Worm (Caenorhabditis elegans): ENCODE measurements around the gene ech-8.

The ech-8 gene

DNA sequence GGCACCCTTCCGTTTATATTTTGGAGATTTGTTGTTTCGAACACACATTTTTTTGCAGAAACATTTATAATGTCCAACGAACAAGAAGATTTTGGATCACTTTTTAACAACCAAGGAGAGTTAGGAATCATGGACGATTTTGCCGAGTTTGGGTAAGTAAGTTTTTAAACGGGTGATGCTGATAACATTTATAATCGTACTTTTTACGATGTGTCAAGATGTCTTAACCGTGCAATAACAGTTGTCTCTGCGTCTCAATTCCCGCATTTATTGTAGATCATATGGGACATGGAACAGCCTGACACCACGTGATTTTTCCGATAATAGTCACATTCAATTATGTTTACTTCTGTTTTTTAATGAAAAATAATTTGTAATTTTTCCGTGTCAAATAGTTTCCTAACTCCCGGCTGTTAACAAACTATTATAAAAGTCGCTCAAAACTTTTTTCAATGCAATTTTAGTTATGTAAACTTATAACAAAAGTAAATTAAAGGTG is 11.7 kb upstream of the ech-8 start, which contains the start of gene daf-14:
TSS of gene daf-14 (plus strand) at position 51 of the 499 bp plus-strand sequence.
- TF ChIP-seq med-1 (GFP tag; optimal IDR thresholded peaks at IDR 0.05; ENCODE audit: insufficient read depth) (no peak), ztf-23 (GFP tag; IDR thresholded peaks at IDR 0.05) (no peak), tab-1 (GFP tag; IDR thresholded peaks at IDR 0.05) (no peak), cog-1 (tag; optimal IDR thresholded peaks at IDR 0.05) (no peak), flt-1 (GFP tag; IDR thresholded peaks at IDR 0.05) (no peak), klf-2 (GFP tag; conservative IDR thresholded peaks at IDR 0.05) (no peak), ztf-29 (GFP tag; IDR thresholded peaks at IDR 0.05) (no peak), T22C8.4 (GFP tag; IDR thresholded peaks at IDR 0.05) (no peak), ref-1 (GFP tag; conservative IDR thresholded peaks at IDR 0.05) (no peak)

DNA sequence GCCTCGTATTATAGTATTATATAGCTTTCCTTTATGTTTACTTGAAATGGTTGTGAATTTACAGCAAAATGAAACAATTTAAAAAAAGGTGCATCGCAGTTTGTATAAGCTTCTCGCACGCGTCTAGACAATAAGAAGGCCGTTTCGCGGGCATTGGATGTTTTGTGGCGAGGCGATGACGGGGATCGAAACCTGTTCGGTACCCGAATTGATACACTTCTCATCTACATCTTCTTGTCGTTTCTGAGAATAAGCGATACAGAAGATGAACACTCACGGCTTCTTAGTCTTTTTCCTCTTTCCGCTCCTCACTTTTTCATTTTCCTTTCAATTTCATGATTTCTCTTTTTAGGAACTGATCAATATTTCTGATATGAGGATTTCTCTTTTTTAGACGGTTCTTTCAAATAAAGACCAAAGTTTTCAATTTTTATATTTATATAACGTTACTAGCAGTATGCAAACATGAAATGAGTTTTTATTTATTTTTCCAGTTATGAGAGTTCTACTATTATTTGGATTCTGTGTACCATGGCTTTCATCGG is 6.8 kb upstream of the ech-8 start, which contains the start of gene F01G10.10:
TSS of gene F01G10.10 (plus strand) at position 495 of the 545 bp plus-strand sequence.
- TF ChIP-seq flt-1 (GFP tag; IDR thresholded peaks at IDR 0.05), result no peak
- TF ChIP-seq klf-2 (GFP tag; conservative IDR thresholded peaks at IDR 0.05), result no peak
- no peak for TF ChIP-seq tab-1 (GFP tag; IDR thresholded peaks at IDR 0.05)
- no peak for TF ChIP-seq ztf-29 (GFP tag; IDR thresholded peaks at IDR 0.05)
- TF ChIP-seq med-1 (GFP tag; optimal IDR thresholded peaks at IDR 0.05; ENCODE audit: insufficient read depth), result no peak
- TF ChIP-seq cog-1 (tag; optimal IDR thresholded peaks at IDR 0.05), result no peak
- no peak for TF ChIP-seq ref-1 (GFP tag; conservative IDR thresholded peaks at IDR 0.05)
- TF ChIP-seq ztf-23 (GFP tag; IDR thresholded peaks at IDR 0.05), result no peak

DNA sequence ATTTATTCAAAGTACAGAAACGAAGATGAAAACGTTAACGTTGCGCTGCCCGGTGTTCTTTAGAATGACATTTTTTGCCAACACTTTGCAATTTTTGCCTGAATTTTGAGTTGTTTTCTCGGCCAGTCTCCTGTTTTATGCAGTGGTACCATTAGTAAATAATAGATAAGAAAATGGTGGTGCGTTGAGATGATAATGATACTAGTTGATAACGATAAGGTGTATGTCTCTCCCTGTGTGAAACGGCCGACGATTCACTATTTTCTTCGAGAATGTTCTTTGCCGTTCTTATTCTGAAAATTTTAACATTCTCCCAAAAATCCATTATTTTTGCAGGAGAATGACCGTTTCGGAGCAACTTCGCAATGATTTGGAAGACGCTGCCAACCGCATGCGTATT is 4.3 kb upstream of the ech-8 start, which contains the start of gene tkt-1:
TSS of gene tkt-1 (plus strand) at position 337 of the 400 bp plus-strand sequence.
- no peak for TF ChIP-seq flt-1 (GFP tag; IDR thresholded peaks at IDR 0.05)
- no peak for TF ChIP-seq ref-1 (GFP tag; conservative IDR thresholded peaks at IDR 0.05)
- TF ChIP-seq ztf-23 (GFP tag; IDR thresholded peaks at IDR 0.05), result no peak
- TF ChIP-seq T22C8.4 (GFP tag; IDR thresholded peaks at IDR 0.05), result no peak
- no peak for TF ChIP-seq tab-1 (GFP tag; IDR thresholded peaks at IDR 0.05)
- no peak for TF ChIP-seq med-1 (GFP tag; optimal IDR thresholded peaks at IDR 0.05; ENCODE audit: insufficient read depth)
- TF ChIP-seq ztf-29 (GFP tag; IDR thresholded peaks at IDR 0.05), result no peak
- no peak for TF ChIP-seq klf-2 (GFP tag; conservative IDR thresholded peaks at IDR 0.05)
- no peak for TF ChIP-seq cog-1 (tag; optimal IDR thresholded peaks at IDR 0.05)

DNA sequence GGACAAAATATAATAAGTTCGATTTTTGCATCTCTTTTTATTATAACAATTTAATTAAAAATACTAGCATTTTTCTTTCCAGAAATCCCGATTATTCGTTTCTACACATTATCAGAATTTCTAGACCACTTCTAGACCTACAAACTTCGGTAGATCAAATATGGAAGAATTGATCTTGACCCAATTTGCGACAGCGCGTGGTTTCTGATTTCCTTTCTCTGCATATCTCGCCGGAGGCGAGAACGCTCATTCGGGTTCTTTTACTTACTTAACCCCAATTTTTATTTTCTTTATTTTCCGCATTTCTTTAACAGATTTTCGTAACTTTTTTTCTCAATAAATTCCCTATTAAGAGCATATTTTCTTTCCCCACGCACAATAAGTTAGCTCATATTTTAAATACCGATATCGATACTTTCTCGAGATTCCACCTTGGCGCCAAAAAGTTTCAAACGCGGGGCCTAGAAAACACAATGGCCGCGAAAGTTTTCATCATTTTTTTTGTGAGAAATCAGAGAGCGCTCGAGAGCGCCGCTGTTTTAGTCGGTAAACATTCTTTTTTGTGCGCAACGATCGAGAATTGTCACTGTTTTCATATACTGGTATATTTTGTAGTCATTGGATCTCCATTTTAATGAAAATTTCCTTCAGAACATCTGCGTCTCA is 3.6 kb upstream of the ech-8 start:
- TF ChIP-seq tab-1 (GFP tag; IDR thresholded peaks at IDR 0.05) (no peak), klf-2 (GFP tag; conservative IDR thresholded peaks at IDR 0.05) (no peak), ztf-23 (GFP tag; IDR thresholded peaks at IDR 0.05) (no peak), cog-1 (tag; optimal IDR thresholded peaks at IDR 0.05) (no peak), med-1 (GFP tag; optimal IDR thresholded peaks at IDR 0.05; ENCODE audit: insufficient read depth) (no peak), T22C8.4 (GFP tag; IDR thresholded peaks at IDR 0.05) (no peak), ztf-29 (GFP tag; IDR thresholded peaks at IDR 0.05) (no peak), ref-1 (GFP tag; conservative IDR thresholded peaks at IDR 0.05) (no peak), flt-1 (GFP tag; IDR thresholded peaks at IDR 0.05) (no peak)

DNA sequence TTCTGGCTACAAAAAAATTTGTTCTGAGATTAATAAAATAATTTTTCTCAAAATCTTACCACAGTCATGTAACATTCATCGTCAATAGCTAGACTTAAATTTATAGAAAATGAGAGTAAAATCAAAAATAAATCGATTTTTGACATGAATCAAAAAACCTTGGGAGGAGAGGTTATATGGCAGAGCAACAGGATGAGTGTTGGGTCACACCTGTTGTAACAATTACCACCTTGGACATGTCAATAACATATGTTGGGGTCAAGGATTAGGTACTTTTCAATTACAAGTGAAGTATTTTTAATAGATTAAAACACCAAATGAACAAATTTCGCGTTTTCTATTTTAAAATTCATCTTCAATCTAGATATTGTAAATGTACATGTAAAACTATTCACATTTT is 2.7 kb upstream of the ech-8 start, which contains the start of gene lipl-7:
TSS of gene lipl-7 (minus strand) at position 165 of the 400 bp plus-strand sequence.
- TF ChIP-seq tab-1 (GFP tag; IDR thresholded peaks at IDR 0.05) (no peak), cog-1 (tag; optimal IDR thresholded peaks at IDR 0.05) (no peak), flt-1 (GFP tag; IDR thresholded peaks at IDR 0.05) (no peak), ref-1 (GFP tag; conservative IDR thresholded peaks at IDR 0.05) (no peak), med-1 (GFP tag; optimal IDR thresholded peaks at IDR 0.05; ENCODE audit: insufficient read depth) (no peak), T22C8.4 (GFP tag; IDR thresholded peaks at IDR 0.05) (no peak), ztf-23 (GFP tag; IDR thresholded peaks at IDR 0.05) (no peak), klf-2 (GFP tag; conservative IDR thresholded peaks at IDR 0.05) (no peak), ztf-29 (GFP tag; IDR thresholded peaks at IDR 0.05) (no peak)

DNA sequence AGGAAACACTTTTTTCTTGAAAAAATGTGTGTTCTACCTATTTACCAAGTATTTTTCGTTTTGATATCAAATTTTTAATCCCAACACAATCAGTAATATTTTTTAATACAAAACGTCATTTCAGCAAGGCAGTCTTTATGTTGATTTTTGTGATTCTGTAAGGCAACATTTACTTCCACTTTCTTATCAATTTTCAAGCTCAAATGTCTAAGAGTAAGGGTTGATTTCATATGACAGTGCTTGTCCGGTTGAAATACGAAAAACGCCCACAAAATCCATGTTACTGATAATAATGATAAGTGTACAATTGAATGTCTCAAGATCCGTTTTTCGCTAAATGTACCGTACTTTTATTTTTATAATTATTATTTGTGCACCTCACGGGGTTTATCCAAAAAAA is 2.9 kb downstream of the ech-8 start:
- TF ChIP-seq ztf-23 (GFP tag; IDR thresholded peaks at IDR 0.05) (no peak), flt-1 (GFP tag; IDR thresholded peaks at IDR 0.05) (no peak), klf-2 (GFP tag; conservative IDR thresholded peaks at IDR 0.05) (no peak), tab-1 (GFP tag; IDR thresholded peaks at IDR 0.05) (no peak), T22C8.4 (GFP tag; IDR thresholded peaks at IDR 0.05) (no peak), cog-1 (tag; optimal IDR thresholded peaks at IDR 0.05) (no peak), ztf-29 (GFP tag; IDR thresholded peaks at IDR 0.05) (no peak), med-1 (GFP tag; optimal IDR thresholded peaks at IDR 0.05; ENCODE audit: insufficient read depth) (no peak), ref-1 (GFP tag; conservative IDR thresholded peaks at IDR 0.05) (no peak)

DNA sequence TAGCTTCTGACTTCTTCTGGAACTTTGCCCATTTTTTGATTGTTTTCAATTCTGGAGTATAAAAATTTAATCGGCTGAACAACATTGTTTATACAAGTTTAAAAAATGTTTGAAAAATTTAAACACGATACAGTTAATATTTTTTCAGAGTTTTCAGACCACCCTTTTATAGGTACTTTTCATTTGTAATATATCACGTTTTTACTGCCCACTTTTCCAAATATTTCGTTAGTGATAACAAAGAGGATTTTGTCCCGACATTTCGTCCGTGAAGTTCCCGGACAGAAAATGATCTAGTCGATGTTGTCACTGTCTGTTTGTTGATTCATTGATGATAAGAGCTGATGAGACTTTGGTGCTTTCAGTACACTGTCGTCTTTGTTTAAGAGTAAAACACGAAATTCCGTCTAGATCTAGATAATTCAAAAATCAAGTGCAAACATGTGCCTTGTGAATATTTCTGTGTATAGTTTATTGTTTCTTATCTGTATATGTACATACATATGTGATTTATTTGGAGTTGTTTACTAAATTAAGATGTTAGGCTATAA is 3.6 kb downstream of the ech-8 start, which contains the start of gene ech-9:
TSS of gene ech-9 (minus strand) at position 51 of the 551 bp plus-strand sequence.
- TF ChIP-seq tab-1 (GFP tag; IDR thresholded peaks at IDR 0.05), result no peak
- TF ChIP-seq ztf-29 (GFP tag; IDR thresholded peaks at IDR 0.05), result no peak
- TF ChIP-seq med-1 (GFP tag; optimal IDR thresholded peaks at IDR 0.05; ENCODE audit: insufficient read depth), result no peak
- TF ChIP-seq flt-1 (GFP tag; IDR thresholded peaks at IDR 0.05), result no peak
- TF ChIP-seq ref-1 (GFP tag; conservative IDR thresholded peaks at IDR 0.05), result no peak
- no peak for TF ChIP-seq ztf-23 (GFP tag; IDR thresholded peaks at IDR 0.05)
- no peak for TF ChIP-seq cog-1 (tag; optimal IDR thresholded peaks at IDR 0.05)
- no peak for TF ChIP-seq T22C8.4 (GFP tag; IDR thresholded peaks at IDR 0.05)
- no peak for TF ChIP-seq klf-2 (GFP tag; conservative IDR thresholded peaks at IDR 0.05)

DNA sequence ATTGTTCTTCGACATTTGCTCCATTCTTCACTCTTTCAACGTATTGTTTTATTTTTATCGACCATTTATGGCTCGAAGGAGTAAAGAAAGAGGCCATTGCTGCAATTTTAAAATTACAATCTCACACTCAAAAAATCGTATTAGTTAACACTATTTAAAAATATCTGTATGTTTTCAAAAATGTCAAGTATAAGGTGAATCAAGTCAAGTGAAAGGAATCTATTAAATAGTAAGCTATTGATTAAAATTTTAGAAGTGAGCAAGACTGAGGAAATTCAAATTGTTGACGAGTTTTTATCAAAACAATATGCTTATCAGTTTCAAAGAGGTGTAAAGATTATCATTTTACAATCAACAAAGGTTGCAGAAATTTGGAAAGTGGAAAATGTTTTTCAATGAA is 6.5 kb downstream of the ech-8 start, which contains the start of gene F01G10.4:
TSS of gene F01G10.4 (minus strand) at position 101 of the 400 bp plus-strand sequence.
- TF ChIP-seq ref-1 (GFP tag; conservative IDR thresholded peaks at IDR 0.05), result no peak
- TF ChIP-seq flt-1 (GFP tag; IDR thresholded peaks at IDR 0.05), result no peak
- TF ChIP-seq ztf-29 (GFP tag; IDR thresholded peaks at IDR 0.05), result no peak
- TF ChIP-seq ztf-23 (GFP tag; IDR thresholded peaks at IDR 0.05), result no peak
- TF ChIP-seq cog-1 (tag; optimal IDR thresholded peaks at IDR 0.05), result no peak
- TF ChIP-seq klf-2 (GFP tag; conservative IDR thresholded peaks at IDR 0.05), result no peak
- TF ChIP-seq T22C8.4 (GFP tag; IDR thresholded peaks at IDR 0.05), result no peak
- TF ChIP-seq med-1 (GFP tag; optimal IDR thresholded peaks at IDR 0.05; ENCODE audit: insufficient read depth), result no peak
- no peak for TF ChIP-seq tab-1 (GFP tag; IDR thresholded peaks at IDR 0.05)
